Fruit fly (Drosophila melanogaster) whole organism, embryonic: ENCODE data around the gene CG33552.

Source experiments
- BEAF-32 ChIP-seq: fragments of 200-800 bp; sonication (Bioruptor generic); optimal IDR thresholded peaks from 3 replicates; lab custom pipeline; 2017; ENCODE audit warnings: missing biosample characterization, missing genetic modification characterization, mild to moderate bottlenecking, moderate library complexity, missing genetic modification reagents
- Bteb2 ChIP-seq: fragments of 200-800 bp; sonication (Bioruptor generic); optimal IDR thresholded peaks from 2 replicates; lab custom pipeline; 2016; ENCODE audit warnings: missing biosample characterization, missing genetic modification characterization
- CG10565 ChIP-seq: fragments of 200-800 bp; sonication (Bioruptor generic); optimal IDR thresholded peaks from 3 replicates; lab custom pipeline; 2016; ENCODE audit warnings: missing biosample characterization, mild to moderate bottlenecking, missing genetic modification characterization
- CG11560 ChIP-seq: fragments of 200-800 bp; sonication (Bioruptor generic); IDR thresholded peaks from 3 replicates; pipeline ENCODE4 v1.3.6; 2022; ENCODE audit warnings: missing biosample characterization, missing genetic modification characterization
- CG12071 ChIP-seq: fragments of 200-800 bp; sonication (Bioruptor generic); optimal IDR thresholded peaks from 3 replicates; lab custom pipeline; 2018; ENCODE audit warnings: missing biosample characterization, mild to moderate bottlenecking, missing genetic modification characterization
- CG12391 ChIP-seq: fragments of 200-800 bp; sonication (Bioruptor generic); optimal IDR thresholded peaks from 3 replicates; lab custom pipeline; 2018; ENCODE audit warnings: missing biosample characterization, mild to moderate bottlenecking, missing genetic modification characterization, moderate library complexity
- CG13287 ChIP-seq: fragments of 200-800 bp; sonication (Bioruptor generic); IDR thresholded peaks from 2 replicates; pipeline ENCODE4 v1.3.6; 2022; ENCODE audit warnings: missing biosample characterization, missing genetic modification characterization; ENCODE audit not compliant: partially characterized antibody
- CG13424 ChIP-seq: fragments of 200-800 bp; sonication (Bioruptor generic); optimal IDR thresholded peaks from 2 replicates; lab custom pipeline; 2019; ENCODE audit warnings: missing biosample characterization, mild to moderate bottlenecking, missing genetic modification characterization, moderate library complexity
- CG13775 ChIP-seq: fragments of 200-800 bp; sonication (Bioruptor generic); optimal IDR thresholded peaks from 3 replicates; lab custom pipeline; 2017; ENCODE audit warnings: missing biosample characterization, mild to moderate bottlenecking, missing genetic modification characterization
- CG14667 ChIP-seq: fragments of 200-800 bp; sonication (Bioruptor generic); IDR thresholded peaks from 2 replicates; pipeline ENCODE4 v1.3.6; 2022; ENCODE audit warnings: missing biosample characterization, missing genetic modification characterization
- CG1603 ChIP-seq: fragments of 200-800 bp; sonication (Bioruptor generic); optimal IDR thresholded peaks from 2 replicates; lab custom pipeline; 2019; ENCODE audit warnings: missing biosample characterization, mild to moderate bottlenecking, missing genetic modification characterization, moderate library complexity
- CG17328 ChIP-seq: fragments of 200-800 bp; sonication (Bioruptor generic); IDR thresholded peaks from 2 replicates; pipeline ENCODE4 v1.3.6; 2022; ENCODE audit warnings: missing biosample characterization, missing genetic modification characterization
- CG2116 ChIP-seq: fragments of 200-800 bp; sonication (Bioruptor generic); optimal IDR thresholded peaks from 3 replicates; lab custom pipeline; 2018; ENCODE audit warnings: missing biosample characterization, mild to moderate bottlenecking, missing genetic modification characterization
- CG2202 ChIP-seq: fragments of 200-800 bp; sonication (Bioruptor generic); optimal IDR thresholded peaks from 2 replicates; lab custom pipeline; 2018; ENCODE audit warnings: missing biosample characterization, mild to moderate bottlenecking, missing genetic modification characterization
- CG31365 ChIP-seq: fragments of 200-800 bp; sonication (Bioruptor generic); optimal IDR thresholded peaks from 2 replicates; lab custom pipeline; 2018; ENCODE audit warnings: missing biosample characterization, mild to moderate bottlenecking, missing genetic modification characterization
- CG3847 ChIP-seq: fragments of 200-800 bp; sonication (Bioruptor generic); IDR thresholded peaks from 2 replicates; pipeline ENCODE4 v1.3.6; 2022; ENCODE audit warnings: missing biosample characterization, missing genetic modification characterization
- CG4617 ChIP-seq: fragments of 200-800 bp; sonication (Bioruptor generic); optimal IDR thresholded peaks from 3 replicates; lab custom pipeline; 2016; ENCODE audit warnings: missing biosample characterization, missing genetic modification characterization, borderline replicate concordance
- CoRest ChIP-seq: fragments of 200-800 bp; sonication (Bioruptor generic); optimal IDR thresholded peaks from 3 replicates; lab custom pipeline; 2018; ENCODE audit warnings: missing biosample characterization, mild to moderate bottlenecking, missing genetic modification characterization, moderate library complexity
- Dbx ChIP-seq: fragments of 200-800 bp; sonication (Bioruptor generic); IDR thresholded peaks from 3 replicates; pipeline ENCODE4 v1.3.6; 2022; ENCODE audit warnings: missing biosample characterization, missing genetic modification characterization
- Dp ChIP-seq: fragments of 200-800 bp; sonication (Bioruptor generic); optimal IDR thresholded peaks from 2 replicates; lab custom pipeline; 2018; ENCODE audit warnings: missing biosample characterization, mild to moderate bottlenecking, missing genetic modification characterization, moderate library complexity
- E2f2 ChIP-seq: fragments of 200-800 bp; sonication (Bioruptor generic); IDR thresholded peaks from 2 replicates; pipeline ENCODE4 v1.3.6; 2022; ENCODE audit warnings: missing biosample characterization, missing genetic modification characterization
- Fer2 ChIP-seq: fragments of 200-800 bp; sonication (Bioruptor generic); optimal IDR thresholded peaks from 2 replicates; lab custom pipeline; 2018; ENCODE audit warnings: missing biosample characterization, mild to moderate bottlenecking, missing genetic modification characterization, moderate library complexity
- Lhr ChIP-seq: fragments of 200-800 bp; sonication (Bioruptor generic); optimal IDR thresholded peaks from 3 replicates; lab custom pipeline; 2017; ENCODE audit warnings: mild to moderate bottlenecking, missing biosample characterization, missing genetic modification reagents, missing genetic modification characterization
- MBD-R2 ChIP-seq: fragments of 200-800 bp; sonication (Bioruptor generic); IDR thresholded peaks from 2 replicates; pipeline ENCODE4 v1.3.6; 2022; ENCODE audit warnings: missing biosample characterization, missing genetic modification characterization
- MESR4 ChIP-seq: fragments of 200-800 bp; sonication (Bioruptor generic); optimal IDR thresholded peaks from 2 replicates; lab custom pipeline; 2018; ENCODE audit warnings: missing biosample characterization, mild to moderate bottlenecking, missing genetic modification characterization, moderate library complexity
- Myb ChIP-seq: fragments of 200-800 bp; sonication (Bioruptor generic); optimal IDR thresholded peaks from 2 replicates; lab custom pipeline; 2016; ENCODE audit warnings: missing biosample characterization, missing genetic modification characterization
- NfI ChIP-seq: fragments of 200-800 bp; sonication (Bioruptor generic); optimal IDR thresholded peaks from 3 replicates; lab custom pipeline; 2018; ENCODE audit warnings: missing biosample characterization, mild to moderate bottlenecking, missing genetic modification characterization, moderate library complexity
- PHDP ChIP-seq: fragments of 200-800 bp; sonication (Bioruptor generic); optimal IDR thresholded peaks from 3 replicates; lab custom pipeline; 2018; ENCODE audit warnings: missing biosample characterization, mild to moderate bottlenecking, missing genetic modification characterization, moderate library complexity
- Sry-β ChIP-seq: fragments of 200-800 bp; sonication (Bioruptor generic); optimal IDR thresholded peaks from 2 replicates; lab custom pipeline; 2018; ENCODE audit warnings: missing biosample characterization, mild to moderate bottlenecking, missing genetic modification characterization, moderate library complexity
- ab ChIP-seq: fragments of 200-800 bp; sonication (Bioruptor generic); optimal IDR thresholded peaks from 2 replicates; lab custom pipeline; 2016; ENCODE audit warnings: missing biosample characterization, missing genetic modification characterization
- bsh ChIP-seq, 2 experiments: fragments of 200-800 bp; sonication (Bioruptor generic); optimal IDR thresholded peaks; 2 replicates each; lab custom pipeline; 2017 to 2018; ENCODE audit warnings: mild to moderate bottlenecking in 2 of 2, missing biosample characterization in 2 of 2, missing genetic modification characterization in 2 of 2, moderate library complexity in 1 of 2
- dati ChIP-seq: fragments of 200-800 bp; sonication (Bioruptor generic); IDR thresholded peaks from 2 replicates; pipeline ENCODE4 v1.3.6; 2022; ENCODE audit warnings: missing biosample characterization, missing genetic modification characterization
- dmrt11E ChIP-seq: fragments of 200-800 bp; sonication (Bioruptor generic); optimal IDR thresholded peaks from 3 replicates; lab custom pipeline; 2018; ENCODE audit warnings: missing biosample characterization, mild to moderate bottlenecking, missing genetic modification characterization, moderate library complexity
- dmrt99B ChIP-seq: fragments of 200-800 bp; sonication (Bioruptor generic); optimal IDR thresholded peaks from 2 replicates; lab custom pipeline; 2018; ENCODE audit warnings: missing biosample characterization, mild to moderate bottlenecking, missing genetic modification characterization, moderate library complexity
- fd64A ChIP-seq: fragments of 200-800 bp; sonication (Bioruptor generic); optimal IDR thresholded peaks from 3 replicates; lab custom pipeline; 2018; ENCODE audit warnings: missing biosample characterization, mild to moderate bottlenecking, missing genetic modification characterization
- gfzf ChIP-seq: fragments of 200-800 bp; sonication (Bioruptor generic); optimal IDR thresholded peaks from 2 replicates; lab custom pipeline; 2016; ENCODE audit warnings: missing biosample characterization, mild to moderate bottlenecking, missing genetic modification characterization, moderate library complexity
- knrl ChIP-seq: fragments of 200-800 bp; sonication (Bioruptor generic); IDR thresholded peaks from 3 replicates; pipeline ENCODE4 v1.3.6; 2022; ENCODE audit warnings: missing biosample characterization, missing genetic modification characterization; ENCODE audit not compliant: partially characterized antibody
- lbe ChIP-seq: fragments of 200-800 bp; sonication (Bioruptor generic); optimal IDR thresholded peaks from 2 replicates; lab custom pipeline; 2016; ENCODE audit warnings: missing biosample characterization, mild to moderate bottlenecking, missing genetic modification characterization
- phol ChIP-seq: fragments of 200-800 bp; sonication (Bioruptor generic); optimal IDR thresholded peaks from 3 replicates; lab custom pipeline; 2018; ENCODE audit warnings: missing biosample characterization, mild to moderate bottlenecking, missing genetic modification characterization, moderate library complexity
- pum ChIP-seq: fragments of 200-800 bp; sonication (Bioruptor generic); optimal IDR thresholded peaks from 2 replicates; lab custom pipeline; 2016; ENCODE audit warnings: missing biosample characterization, missing genetic modification characterization
- pzg ChIP-seq: fragments of 200-800 bp; sonication (Bioruptor generic); optimal IDR thresholded peaks from 3 replicates; lab custom pipeline; 2018; ENCODE audit warnings: missing biosample characterization, mild to moderate bottlenecking, missing genetic modification characterization, moderate library complexity
- row ChIP-seq: fragments of 200-800 bp; sonication (Bioruptor generic); IDR thresholded peaks from 3 replicates; pipeline ENCODE4 v1.3.6; 2022; ENCODE audit warnings: missing biosample characterization, missing genetic modification characterization
- sd ChIP-seq: fragments of 200-800 bp; sonication (Bioruptor generic); optimal IDR thresholded peaks from 3 replicates; lab custom pipeline; 2018; ENCODE audit warnings: missing biosample characterization, mild to moderate bottlenecking, missing genetic modification characterization, moderate library complexity
- sens ChIP-seq: fragments of 200-800 bp; sonication (Bioruptor generic); peaks from one replicate; lab custom pipeline; 2016; ENCODE audit warnings: missing biosample characterization, missing genetic modification characterization
- sqz ChIP-seq: fragments of 200-800 bp; sonication (Bioruptor generic); optimal IDR thresholded peaks from 3 replicates; lab custom pipeline; 2018; ENCODE audit warnings: missing biosample characterization, mild to moderate bottlenecking, missing genetic modification characterization
- sr ChIP-seq: fragments of 200-800 bp; sonication (Bioruptor generic); IDR thresholded peaks from 3 replicates; pipeline ENCODE4 v1.3.6; 2022; ENCODE audit warnings: missing biosample characterization, missing genetic modification characterization
- stwl ChIP-seq: fragments of 200-800 bp; sonication (Bioruptor generic); optimal IDR thresholded peaks from 3 replicates; lab custom pipeline; 2018; ENCODE audit warnings: missing biosample characterization, mild to moderate bottlenecking, missing genetic modification characterization, moderate library complexity
- toy ChIP-seq: fragments of 200-800 bp; sonication (Bioruptor generic); IDR thresholded peaks from 2 replicates; pipeline ENCODE4 v1.3.6; 2022; ENCODE audit warnings: missing biosample characterization, missing genetic modification characterization
- wdn ChIP-seq: fragments of 200-800 bp; sonication (Bioruptor generic); IDR thresholded peaks from 2 replicates; pipeline ENCODE4 v1.3.6; 2022; ENCODE audit warnings: missing biosample characterization, missing genetic modification characterization
- zen2 ChIP-seq: fragments of 200-800 bp; sonication (Bioruptor generic); IDR thresholded peaks from 3 replicates; pipeline ENCODE4 v1.3.6; 2022; ENCODE audit warnings: missing biosample characterization, missing genetic modification characterization; ENCODE audit not compliant: partially characterized antibody

The CG33552 gene

DNA sequence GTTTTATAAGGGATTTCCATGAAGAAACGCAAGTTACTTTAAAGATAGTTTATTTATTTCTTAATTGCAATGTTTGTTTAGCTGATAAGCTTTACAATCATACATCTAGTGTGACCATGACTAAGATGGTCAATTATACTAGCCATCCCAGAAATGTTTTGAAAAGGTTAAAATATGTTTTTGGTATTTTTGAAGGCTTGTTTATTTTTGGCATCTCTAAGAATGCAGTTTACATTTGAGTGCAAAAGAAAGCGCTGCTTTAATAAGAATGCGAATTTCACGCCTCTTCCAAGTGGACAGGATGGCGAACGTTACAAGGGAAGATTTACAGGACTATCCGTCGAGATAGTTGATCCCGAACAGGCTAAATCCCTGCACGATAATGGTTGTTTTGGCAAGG is 47.3 kb downstream of the CG33552 start, which contains the start of gene Tsen2:
Gene Tsen2, plus strand, starts transcription at position 222 of the 400 bp plus-strand sequence.
- TF ChIP-seq CG13287 (GFP tag; lab: Robert Waterston, UW) = peak; percentile 21; the same call in 1 of the 2 replicates
- no peak for TF ChIP-seq sd (tag; lab: Kevin White, UChicago)
- no peak for TF ChIP-seq CoRest
- TF ChIP-seq knrl = no peak
- TF ChIP-seq CG2202 (tag; lab: Kevin White, UChicago) = no peak
- TF ChIP-seq CG13775 (GFP tag; lab: Kevin White, UChicago) = no peak
- TF ChIP-seq CG4617 (GFP tag; lab: Kevin White, UChicago) = peak; percentile 17
- peak; percentile 56 for TF ChIP-seq E2f2
- no peak for TF ChIP-seq Fer2 (tag; lab: Kevin White, UChicago)
- peak; percentile 33 for TF ChIP-seq pzg (GFP tag; lab: Kevin White, UChicago)
- TF ChIP-seq CG1603 (tag; lab: Kevin White, UChicago) = peak; percentile 48
- TF ChIP-seq zen2 (GFP tag; lab: Robert Waterston, UW) = no peak
- peak; percentile 86 for TF ChIP-seq sens (GFP tag; lab: Kevin White, UChicago)
- no peak for TF ChIP-seq CG10565
- TF ChIP-seq CG2116 = no peak
- peak; percentile 71 for TF ChIP-seq MBD-R2 (GFP tag; lab: Robert Waterston, UW)
- TF ChIP-seq Myb (GFP tag; lab: Kevin White, UChicago) = peak; percentile 36
- TF ChIP-seq phol (tag; lab: Kevin White, UChicago) = no peak
- TF ChIP-seq Lhr (GFP tag; lab: Kevin White, UChicago) = peak; percentile 20
- no peak for TF ChIP-seq ab (GFP tag; lab: Kevin White, UChicago)
- TF ChIP-seq pum (GFP tag; lab: Kevin White, UChicago) = no peak
- TF ChIP-seq CG12391 = peak; percentile 16
- TF ChIP-seq dmrt11E = no peak
- peak; percentile 11 for TF ChIP-seq PHDP
- TF ChIP-seq Sry-β (GFP tag; lab: Kevin White, UChicago) = peak; percentile 38
- TF ChIP-seq toy (GFP tag; lab: Robert Waterston, UW) = no peak
- no peak for TF ChIP-seq sr
- TF ChIP-seq CG17328 (GFP tag; lab: Robert Waterston, UW) = no peak
- no peak for TF ChIP-seq CG12071 (GFP tag; lab: Kevin White, UChicago)
- TF ChIP-seq wdn = no peak
- no peak for TF ChIP-seq bsh (GFP tag; optimal IDR thresholded peaks at IDR 0.05; lab: Kevin White, UChicago)
- peak; percentile 12 for TF ChIP-seq CG13424
- TF ChIP-seq stwl (tag; lab: Kevin White, UChicago) = peak; percentile 31
- no peak for TF ChIP-seq CG31365 (tag; lab: Kevin White, UChicago)
- TF ChIP-seq MESR4 (GFP tag; lab: Kevin White, UChicago) = peak; percentile 47
- TF ChIP-seq Dp (GFP tag; lab: Kevin White, UChicago) = peak; percentile 44
- TF ChIP-seq CG14667 (GFP tag; lab: Robert Waterston, UW) = no peak
- no peak for TF ChIP-seq CG3847 (GFP tag; lab: Robert Waterston, UW)
- TF ChIP-seq CG11560 (tag; lab: Robert Waterston, UW) = no peak
- TF ChIP-seq lbe = peak; percentile 9
- no peak for TF ChIP-seq dati
- no peak for TF ChIP-seq sqz (GFP tag; lab: Kevin White, UChicago)
- TF ChIP-seq BEAF-32 (GFP tag; lab: Kevin White, UChicago) = peak; percentile 34
- no peak for TF ChIP-seq Dbx (GFP tag; lab: Robert Waterston, UW)
- TF ChIP-seq Bteb2 = no peak
- no peak for TF ChIP-seq dmrt99B
- TF ChIP-seq NfI = no peak
- TF ChIP-seq gfzf = peak; percentile 74
- peak; percentile 36; the same call in 1 of the 3 replicates for TF ChIP-seq row (GFP tag; lab: Robert Waterston, UW)
- no peak for TF ChIP-seq fd64A (GFP tag; lab: Kevin White, UChicago)
